Fruit fly (Drosophila melanogaster): ENCODE results near the gene Mst87F.

Gene Mst87F

dm6 chr3R:13785895-13786294 is 41.9 kb downstream of the Mst87F start:
- TF ChIP-seq kni (GFP tag; optimal IDR thresholded peaks at IDR 0.05) (peak; percentile 35), CG12219 (GFP tag; optimal IDR thresholded peaks at IDR 0.05) (no peak), gem (tag; optimal IDR thresholded peaks at IDR 0.05) (no peak), crol (GFP tag; IDR thresholded peaks at IDR 0.05) (0 out of 2 replicates have a peak, but pooled peaks have one; percentile 9), ara (GFP tag; IDR thresholded peaks at IDR 0.05) (0 out of 2 replicates have a peak, but pooled peaks have one; percentile 19), Dref (GFP tag; IDR thresholded peaks at IDR 0.05) (peak; percentile 27; the same call in 1 of the 2 replicates), Pdp1 (GFP tag; optimal IDR thresholded peaks at IDR 0.05) (peak in 1 of 2 experiments; percentile 31), CG12071 (GFP tag; optimal IDR thresholded peaks at IDR 0.05) (no peak)

DNA sequence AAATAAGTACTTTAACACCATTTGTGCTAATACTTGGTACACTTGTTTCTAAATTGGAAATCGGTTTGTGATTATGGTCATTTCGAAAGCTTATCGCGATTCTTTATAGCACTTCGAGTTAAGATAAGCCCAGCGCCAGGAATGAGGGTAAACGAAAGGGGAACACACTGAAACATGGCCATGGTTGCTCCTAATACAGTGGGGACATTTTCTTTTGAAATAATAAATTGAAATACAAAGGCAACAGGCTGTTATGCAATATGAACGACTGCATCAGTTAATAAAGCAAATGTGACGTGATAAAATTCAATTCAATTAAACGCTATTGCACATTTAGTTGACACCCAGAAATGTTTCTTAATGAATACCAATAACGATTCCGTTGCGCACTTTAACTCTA is 44.4 kb downstream of the Mst87F start:
- TF ChIP-seq Hr39 (optimal IDR thresholded peaks at IDR 0.05) (no peak), kah (GFP tag; optimal IDR thresholded peaks at IDR 0.05) (no peak), exex (tag; optimal IDR thresholded peaks at IDR 0.05) (peak; percentile 90), Pdp1 (GFP tag; optimal IDR thresholded peaks at IDR 0.05) (peak in 1 of 2 experiments; percentile 68), Med (GFP tag) (peak; percentile 13)

- 0 out of 2 replicates have a peak, but pooled peaks have one; percentile 4 for TF ChIP-seq Rx (GFP tag; IDR thresholded peaks at IDR 0.05)
- TF ChIP-seq CG11696 (GFP tag; IDR thresholded peaks at IDR 0.05), result 0 out of 2 replicates have a peak, but pooled peaks have one; percentile 49
- TF ChIP-seq sens (GFP tag), result peak; percentile 61
- no peak for TF ChIP-seq vfl (GFP tag; optimal IDR thresholded peaks at IDR 0.05)
Observed at dm6 chr3R:13782578-13782977, 45.2 kb downstream of the Mst87F start.

dm6 chr3R:13782035-13782434 is 45.8 kb downstream of the Mst87F start, which contains the start of gene Dip-B:
TSS of gene Dip-B (plus strand) at chr3R:13782288.
- TF ChIP-seq dmrt11E (tag; optimal IDR thresholded peaks at IDR 0.05), result no peak
- TF ChIP-seq CG4854 (GFP tag; optimal IDR thresholded peaks at IDR 0.05), result peak; percentile 43
- TF ChIP-seq HLH3B (GFP tag; IDR thresholded peaks at IDR 0.05), result no peak
- TF ChIP-seq pzg (GFP tag; optimal IDR thresholded peaks at IDR 0.05), result peak; percentile 47
- 0 out of 4 replicates have a peak, but pooled peaks have one; percentile 10 for TF ChIP-seq chinmo (GFP tag; IDR thresholded peaks at IDR 0.05; ENCODE audit: partially characterized antibody)
- no peak for TF ChIP-seq cato (GFP tag; optimal IDR thresholded peaks at IDR 0.05; ENCODE audit: borderline replicate concordance)
- no peak for TF ChIP-seq Eip74EF (GFP tag; optimal IDR thresholded peaks at IDR 0.05)
- peak; percentile 35 for TF ChIP-seq nom (GFP tag; optimal IDR thresholded peaks at IDR 0.05)
- peak; percentile 60 for TF ChIP-seq Med (GFP tag)
- TF ChIP-seq CG10209 (GFP tag; optimal IDR thresholded peaks at IDR 0.05), result no peak
- no peak for TF ChIP-seq scrt (GFP tag; optimal IDR thresholded peaks at IDR 0.05)
- no peak for TF ChIP-seq grau (tag; optimal IDR thresholded peaks at IDR 0.05)
- TF ChIP-seq sens (GFP tag), result peak; percentile 66
- TF ChIP-seq Oaz (GFP tag; IDR thresholded peaks at IDR 0.05), result no peak
- no peak for TF ChIP-seq CG30431 (GFP tag; optimal IDR thresholded peaks at IDR 0.05)
- TF ChIP-seq bcd (GFP tag; optimal IDR thresholded peaks at IDR 0.05), result no peak
- TF ChIP-seq CG12219 (GFP tag; optimal IDR thresholded peaks at IDR 0.05), result no peak
- no peak for TF ChIP-seq CG2889 (GFP tag; IDR thresholded peaks at IDR 0.05)
- TF ChIP-seq gfzf (GFP tag; optimal IDR thresholded peaks at IDR 0.05), result peak; percentile 19
- peak in 1 of 2 experiments; percentile 71 for TF ChIP-seq crp (GFP tag; optimal IDR thresholded peaks at IDR 0.05)
- TF ChIP-seq CG3726 (GFP tag; IDR thresholded peaks at IDR 0.05), result no peak
- TF ChIP-seq sqz (GFP tag; optimal IDR thresholded peaks at IDR 0.05), result no peak
- TF ChIP-seq CG13424 (tag; optimal IDR thresholded peaks at IDR 0.05), result no peak
- no peak for TF ChIP-seq CG15269 (tag; optimal IDR thresholded peaks at IDR 0.05)
- TF ChIP-seq MBD-R2 (GFP tag; IDR thresholded peaks at IDR 0.05), result peak; percentile 60; the same call in 1 of the 2 replicates
- no peak for TF ChIP-seq Dref (GFP tag; IDR thresholded peaks at IDR 0.05)
- TF ChIP-seq D19B (GFP tag; optimal IDR thresholded peaks at IDR 0.05), result peak; percentile 98
- TF ChIP-seq tup (GFP tag; optimal IDR thresholded peaks at IDR 0.05), result no peak
